Fruit fly (Drosophila melanogaster) whole organism, embryonic: ENCODE measurements around the gene CG4074.
A peak's percentile ranks its signal among the peaks of the same experiment; 100 is the strongest.

Source experiments
- Adf1 ChIP-seq: fragments of 200-800 bp; sonication (Bioruptor generic); IDR thresholded peaks from 2 replicates; pipeline ENCODE4 v1.3.6; 2022; ENCODE audit warnings: missing biosample characterization, missing genetic modification characterization
- Asciz ChIP-seq: fragments of 200-800 bp; sonication (Bioruptor generic); optimal IDR thresholded peaks from 2 replicates; lab custom pipeline; 2017; ENCODE audit warnings: missing biosample characterization, mild to moderate bottlenecking, missing genetic modification characterization, missing genetic modification reagents
- Awh ChIP-seq: fragments of 200-800 bp; sonication (Bioruptor generic); IDR thresholded peaks from 2 replicates; pipeline ENCODE4, ENCODE4 v1.3.6; 2022; ENCODE audit warnings: missing biosample characterization, missing genetic modification characterization
- Blimp-1 ChIP-seq: fragments of 200-800 bp; sonication (Bioruptor generic); optimal IDR thresholded peaks from 3 replicates; lab custom pipeline; 2018; ENCODE audit warnings: missing biosample characterization, missing genetic modification characterization, mild to moderate bottlenecking, moderate library complexity, missing genetic modification reagents
- BtbVII ChIP-seq: fragments of 200-800 bp; sonication (Bioruptor generic); optimal IDR thresholded peaks from 3 replicates; lab custom pipeline; 2017; ENCODE audit warnings: missing biosample characterization, mild to moderate bottlenecking, missing genetic modification characterization
- CG10959 ChIP-seq: fragments of 200-800 bp; sonication (Bioruptor generic); IDR thresholded peaks from 2 replicates; pipeline ENCODE4 v1.3.6; 2022; ENCODE audit warnings: missing biosample characterization, missing genetic modification characterization
- CG11696 ChIP-seq: fragments of 200-800 bp; sonication (Bioruptor generic); IDR thresholded peaks from 2 replicates; pipeline ENCODE4 v1.3.6; 2022; ENCODE audit warnings: missing biosample characterization, missing genetic modification characterization
- CG1233 ChIP-seq: fragments of 200-800 bp; sonication (Bioruptor generic); optimal IDR thresholded peaks from 4 replicates; lab custom pipeline; 2018; ENCODE audit warnings: missing biosample characterization, mild to moderate bottlenecking, missing genetic modification characterization
- CG15011 ChIP-seq: fragments of 200-800 bp; sonication (Bioruptor generic); optimal IDR thresholded peaks from 3 replicates; lab custom pipeline; 2018; ENCODE audit warnings: missing biosample characterization, mild to moderate bottlenecking, missing genetic modification characterization
- CG15269 ChIP-seq: fragments of 200-800 bp; sonication (Bioruptor generic); optimal IDR thresholded peaks from 2 replicates; lab custom pipeline; 2018; ENCODE audit warnings: missing biosample characterization, mild to moderate bottlenecking, missing genetic modification characterization, moderate library complexity
- CG15696 ChIP-seq: fragments of 200-800 bp; sonication (Bioruptor generic); optimal IDR thresholded peaks from 2 replicates; lab custom pipeline; 2019; ENCODE audit warnings: missing biosample characterization, mild to moderate bottlenecking, missing genetic modification characterization, moderate library complexity
- CG16815 ChIP-seq: fragments of 200-800 bp; sonication (Bioruptor generic); optimal IDR thresholded peaks from 3 replicates; lab custom pipeline; 2017; ENCODE audit warnings: missing biosample characterization, mild to moderate bottlenecking, missing genetic modification characterization
- CG17186 ChIP-seq: fragments of 200-800 bp; sonication (Bioruptor generic); optimal IDR thresholded peaks from 3 replicates; lab custom pipeline; 2017; ENCODE audit warnings: missing biosample characterization, missing genetic modification reagents, missing genetic modification characterization
- CG17802 ChIP-seq: fragments of 200-800 bp; sonication (Bioruptor generic); optimal IDR thresholded peaks from 2 replicates; lab custom pipeline; 2018; ENCODE audit warnings: missing biosample characterization, mild to moderate bottlenecking, missing genetic modification characterization, moderate library complexity
- CG1792 ChIP-seq: fragments of 200-800 bp; sonication (Bioruptor generic); optimal IDR thresholded peaks from 2 replicates; lab custom pipeline; 2016; ENCODE audit warnings: missing biosample characterization, missing genetic modification characterization
- CG18262 ChIP-seq: fragments of 200-800 bp; optimal IDR thresholded peaks from 3 replicates; lab custom pipeline; 2019; ENCODE audit warnings: missing biosample characterization, mild to moderate bottlenecking, missing genetic modification characterization, moderate library complexity
- CG2129 ChIP-seq: fragments of 200-800 bp; sonication (Bioruptor generic); IDR thresholded peaks from 2 replicates; pipeline ENCODE4 v1.3.6; 2022; ENCODE audit warnings: missing biosample characterization, missing genetic modification characterization; ENCODE audit not compliant: partially characterized antibody
- CG3726 ChIP-seq: fragments of 200-800 bp; sonication (Bioruptor generic); IDR thresholded peaks from 3 replicates; pipeline ENCODE4, ENCODE4 v1.3.6; 2022; ENCODE audit warnings: missing biosample characterization, missing genetic modification characterization
- CG6813 ChIP-seq: fragments of 200-800 bp; sonication (Bioruptor generic); optimal IDR thresholded peaks from 2 replicates; lab custom pipeline; 2017; ENCODE audit warnings: missing biosample characterization, missing genetic modification characterization, mild to moderate bottlenecking, moderate library complexity, missing genetic modification reagents
- CG7556 ChIP-seq: fragments of 200-800 bp; sonication (Bioruptor generic); optimal IDR thresholded peaks from 2 replicates; lab custom pipeline; 2017; ENCODE audit warnings: missing biosample characterization, mild to moderate bottlenecking, missing genetic modification characterization
- CG8944 ChIP-seq: fragments of 200-800 bp; sonication (Bioruptor generic); optimal IDR thresholded peaks from 3 replicates; lab custom pipeline; 2016; ENCODE audit warnings: missing biosample characterization, missing genetic modification characterization
- CG9215 ChIP-seq: fragments of 200-800 bp; sonication (Bioruptor generic); IDR thresholded peaks from 2 replicates; pipeline ENCODE4 v1.3.6; 2022; ENCODE audit warnings: missing biosample characterization, missing genetic modification characterization
- CG9609 ChIP-seq: fragments of 200-800 bp; sonication (Bioruptor generic); optimal IDR thresholded peaks from 3 replicates; lab custom pipeline; 2016; ENCODE audit warnings: missing biosample characterization, missing genetic modification characterization
- Deaf1 ChIP-seq: fragments of 200-800 bp; optimal IDR thresholded peaks from 3 replicates; lab custom pipeline; 2019; ENCODE audit warnings: missing biosample characterization, mild to moderate bottlenecking, missing genetic modification characterization, moderate library complexity
- HHEX ChIP-seq: fragments of 200-800 bp; sonication (Bioruptor generic); optimal IDR thresholded peaks from 3 replicates; lab custom pipeline; 2017; ENCODE audit warnings: missing biosample characterization, mild to moderate bottlenecking, missing genetic modification characterization, missing genetic modification reagents
- Hand ChIP-seq: fragments of 200-800 bp; sonication (Bioruptor generic); optimal IDR thresholded peaks from 2 replicates; lab custom pipeline; 2017; ENCODE audit warnings: mild to moderate bottlenecking, missing biosample characterization, missing genetic modification reagents, missing genetic modification characterization
- MESR4 ChIP-seq: fragments of 200-800 bp; sonication (Bioruptor generic); optimal IDR thresholded peaks from 2 replicates; lab custom pipeline; 2018; ENCODE audit warnings: missing biosample characterization, mild to moderate bottlenecking, missing genetic modification characterization, moderate library complexity
- NFAT ChIP-seq: fragments of 200-800 bp; sonication (Bioruptor generic); IDR thresholded peaks from 2 replicates; pipeline ENCODE4 v1.3.6; 2022; ENCODE audit warnings: missing biosample characterization, missing genetic modification characterization
- Oaz ChIP-seq: fragments of 200-800 bp; sonication (Bioruptor generic); IDR thresholded peaks from 2 replicates; pipeline ENCODE4 v1.3.6; 2022; ENCODE audit warnings: missing biosample characterization, missing genetic modification characterization
- Oli ChIP-seq: fragments of 200-800 bp; sonication (Bioruptor generic); optimal IDR thresholded peaks from 2 replicates; lab custom pipeline; 2018; ENCODE audit warnings: missing biosample characterization, mild to moderate bottlenecking, missing genetic modification characterization, moderate library complexity
- Rx ChIP-seq: fragments of 200-800 bp; sonication (Bioruptor generic); IDR thresholded peaks from 2 replicates; pipeline ENCODE4 v1.3.6; 2022; ENCODE audit warnings: missing biosample characterization, missing genetic modification characterization
- Side ChIP-seq: fragments of 200-800 bp; sonication (Bioruptor generic); optimal IDR thresholded peaks from 2 replicates; lab custom pipeline; 2016; ENCODE audit warnings: missing biosample characterization, missing genetic modification characterization
- YL-1 ChIP-seq: fragments of 200-800 bp; sonication (Bioruptor generic); optimal IDR thresholded peaks from 3 replicates; lab custom pipeline; 2017; ENCODE audit warnings: missing biosample characterization, mild to moderate bottlenecking, missing genetic modification characterization
- ap ChIP-seq: fragments of 200-800 bp; sonication (Bioruptor generic); IDR thresholded peaks from 2 replicates; pipeline ENCODE4 v1.3.6; 2022; ENCODE audit warnings: missing biosample characterization, missing genetic modification characterization
- dan ChIP-seq: fragments of 200-800 bp; sonication (Bioruptor generic); IDR thresholded peaks from 2 replicates; pipeline ENCODE4 v1.3.6; 2022; ENCODE audit warnings: missing biosample characterization, missing genetic modification characterization
- dmrt99B ChIP-seq: fragments of 200-800 bp; sonication (Bioruptor generic); optimal IDR thresholded peaks from 2 replicates; lab custom pipeline; 2018; ENCODE audit warnings: missing biosample characterization, mild to moderate bottlenecking, missing genetic modification characterization, moderate library complexity
- dpn ChIP-seq, 2 experiments: fragments of 200-800 bp; sonication (Bioruptor generic); optimal IDR thresholded peaks; 3 replicates each; lab custom pipeline; 2016; ENCODE audit warnings: missing biosample characterization in 2 of 2, missing genetic modification characterization in 2 of 2
- eve ChIP-seq, 2 experiments: fragments of >200 bp; optimal IDR thresholded peaks; 2 replicates each; lab custom pipeline; 2017; ENCODE audit warnings: missing biosample characterization in 2 of 2, missing genetic modification characterization in 2 of 2
- fru ChIP-seq: fragments of >200 bp; optimal IDR thresholded peaks from 2 replicates; lab custom pipeline; 2017
- h ChIP-seq: fragments of >200 bp; optimal IDR thresholded peaks from 2 replicates; lab custom pipeline; 2017
- hbn ChIP-seq: fragments of 200-800 bp; sonication (Bioruptor generic); IDR thresholded peaks from 2 replicates; pipeline ENCODE4 v1.3.6; 2022; ENCODE audit warnings: missing biosample characterization, missing genetic modification characterization; ENCODE audit not compliant: partially characterized antibody
- her ChIP-seq: fragments of 200-800 bp; sonication (Bioruptor generic); optimal IDR thresholded peaks from 2 replicates; lab custom pipeline; 2016; ENCODE audit warnings: missing biosample characterization, missing genetic modification characterization
- kah ChIP-seq: fragments of 200-800 bp; sonication (Bioruptor generic); optimal IDR thresholded peaks from 2 replicates; lab custom pipeline; 2018; ENCODE audit warnings: missing biosample characterization, mild to moderate bottlenecking, missing genetic modification characterization
- nom ChIP-seq: fragments of 200-800 bp; sonication (Bioruptor generic); optimal IDR thresholded peaks from 2 replicates; lab custom pipeline; 2017; ENCODE audit warnings: missing biosample characterization, missing genetic modification characterization, mild to moderate bottlenecking, moderate library complexity, missing genetic modification reagents
- rib ChIP-seq: fragments of 200-800 bp; sonication (Bioruptor generic); IDR thresholded peaks from 2 replicates; pipeline ENCODE4 v1.3.6; 2022; ENCODE audit warnings: missing biosample characterization, missing genetic modification characterization
- sim ChIP-seq: fragments of 200-800 bp; sonication (Bioruptor generic); IDR thresholded peaks from 2 replicates; pipeline ENCODE4 v1.3.6; 2022; ENCODE audit warnings: missing biosample characterization, missing genetic modification characterization
- slou ChIP-seq: fragments of 200-800 bp; sonication (Bioruptor generic); optimal IDR thresholded peaks from 3 replicates; lab custom pipeline; 2016; ENCODE audit warnings: missing biosample characterization, missing genetic modification characterization
- wor ChIP-seq: fragments of 200-800 bp; sonication (Bioruptor generic); IDR thresholded peaks from 2 replicates; pipeline ENCODE4 v1.3.6; 2022; ENCODE audit warnings: missing biosample characterization, missing genetic modification characterization
- zfh2 ChIP-seq: fragments of 200-800 bp; sonication (Bioruptor generic); optimal IDR thresholded peaks from 2 replicates; lab custom pipeline; 2016; ENCODE audit warnings: missing biosample characterization, missing genetic modification characterization

The CG4074 gene

dm6 chr3L:20771891-20772646 lies 2.8 kb upstream of the CG4074 start (continued):
- TF ChIP-seq CG2129 (GFP tag; lab: Robert Waterston, UW): no peak
- TF ChIP-seq CG15696 (tag; lab: Kevin White, UChicago): peak; percentile 12
- peak; percentile 5 for TF ChIP-seq nom (GFP tag; lab: Kevin White, UChicago)
- peak; percentile 78 for TF ChIP-seq CG15269 (tag; lab: Kevin White, UChicago)
- TF ChIP-seq CG1233: peak; percentile 67
- TF ChIP-seq CG9215: peak; percentile 59
- TF ChIP-seq CG7556 (GFP tag; lab: Kevin White, UChicago): peak; percentile 82
- peak; percentile 53 to 73 for TF ChIP-seq dpn (GFP tag; optimal IDR thresholded peaks at IDR 0.05; lab: Kevin White, UChicago)
- peak; percentile 9 for TF ChIP-seq Hand (GFP tag; lab: Kevin White, UChicago)
- TF ChIP-seq rib (GFP tag; lab: Robert Waterston, UW): peak; percentile 42
- peak; percentile 59 for TF ChIP-seq CG8944
- TF ChIP-seq CG10959 (GFP tag; lab: Robert Waterston, UW): peak; percentile 65
- no peak for TF ChIP-seq hbn (GFP tag; lab: Robert Waterston, UW)
- peak; percentile 69 for TF ChIP-seq BtbVII (GFP tag; lab: Kevin White, UChicago)
- TF ChIP-seq dan (GFP tag; lab: Robert Waterston, UW): no peak
- TF ChIP-seq fru (lab: Kevin White, UChicago): no peak
- TF ChIP-seq h (lab: Kevin White, UChicago): no peak
- peak; percentile 64 for TF ChIP-seq zfh2 (GFP tag; lab: Kevin White, UChicago)
- peak; percentile 19 for TF ChIP-seq kah (GFP tag; lab: Kevin White, UChicago)
- TF ChIP-seq ap (GFP tag; lab: Robert Waterston, UW): peak; percentile 75
- TF ChIP-seq sim (GFP tag; lab: Robert Waterston, UW): peak; percentile 58; the same call in 1 of the 2 replicates
- peak; percentile 49 for TF ChIP-seq Side
- TF ChIP-seq Oli: peak; percentile 76
- TF ChIP-seq CG9609 (GFP tag; lab: Kevin White, UChicago): peak; percentile 58
- TF ChIP-seq CG18262 (tag; lab: Kevin White, UChicago): peak; percentile 86
- peak; percentile 37 for TF ChIP-seq CG15011 (GFP tag; lab: Kevin White, UChicago)
- peak; percentile 30 for TF ChIP-seq Deaf1 (tag; lab: Kevin White, UChicago)
- 0 out of 3 replicates have a peak, but pooled peaks have one; percentile 11 for TF ChIP-seq CG3726
- peak; percentile 70 for TF ChIP-seq CG6813
- TF ChIP-seq CG17186 (GFP tag; lab: Kevin White, UChicago): peak; percentile 36
- TF ChIP-seq HHEX (GFP tag; lab: Kevin White, UChicago): peak; percentile 81
- TF ChIP-seq MESR4 (GFP tag; lab: Kevin White, UChicago): peak; percentile 60
- peak; percentile 90 for TF ChIP-seq Awh (GFP tag; lab: Robert Waterston, UW)
- TF ChIP-seq Blimp-1: peak; percentile 80
- no peak for TF ChIP-seq eve (GFP tag; optimal IDR thresholded peaks at IDR 0.05; lab: Kevin White, UChicago)
- peak; percentile 29 for TF ChIP-seq CG1792 (GFP tag; lab: Kevin White, UChicago)
- peak; percentile 77 for TF ChIP-seq NFAT (GFP tag; lab: Robert Waterston, UW)
- TF ChIP-seq Asciz (GFP tag; lab: Kevin White, UChicago): peak; percentile 76
- peak; percentile 38 for TF ChIP-seq her (GFP tag; lab: Kevin White, UChicago)
- TF ChIP-seq dmrt99B (tag; lab: Kevin White, UChicago): peak; percentile 84
- TF ChIP-seq CG17802 (tag; lab: Kevin White, UChicago): peak; percentile 46
- TF ChIP-seq Rx (GFP tag; lab: Robert Waterston, UW): peak; percentile 67; the same call in 1 of the 2 replicates
- TF ChIP-seq YL-1 (GFP tag; lab: Kevin White, UChicago): peak; percentile 40
- peak; percentile 98 for TF ChIP-seq CG11696 (GFP tag; lab: Robert Waterston, UW)
- TF ChIP-seq CG16815 (GFP tag; lab: Kevin White, UChicago): peak; percentile 40
- peak; percentile 59; the same call in 1 of the 2 replicates for TF ChIP-seq Oaz (GFP tag; lab: Robert Waterston, UW)
- peak; percentile 66 for TF ChIP-seq wor (GFP tag; lab: Robert Waterston, UW)
- no peak for TF ChIP-seq slou
- 0 out of 2 replicates have a peak, but pooled peaks have one; percentile 21 for TF ChIP-seq Adf1 (GFP tag; lab: Robert Waterston, UW)
